Worm (Caenorhabditis elegans) whole organism, young adult: ENCODE data around the gene C33E10.10.

Experiments used
- B0019.2 ChIP-seq: fragments of 200-800 bp; sonication (Bioruptor generic); conservative IDR thresholded peaks from 2 replicates; pipeline ENCODE4 v1.3.6; 2022; ENCODE audit warnings: missing genetic modification reagents, missing genetic modification characterization, missing compliant biosample characterization
- B0336.3 ChIP-seq: fragments of 200-800 bp; sonication (Bioruptor generic); IDR thresholded peaks from 2 replicates; pipeline ENCODE4 v1.3.6; 2022; ENCODE audit warnings: missing genetic modification characterization, missing compliant biosample characterization
- C06A6.2 ChIP-seq: fragments of 200-800 bp; sonication (Bioruptor generic); conservative IDR thresholded peaks from 2 replicates; pipeline ENCODE4 v1.3.6; 2022; ENCODE audit warnings: missing genetic modification characterization, missing compliant biosample characterization
- F10E7.11 ChIP-seq: sonication (generic microtip); optimal IDR thresholded peaks from 2 replicates; lab custom pipeline; 2017; ENCODE audit warnings: mild to moderate bottlenecking, missing genetic modification characterization, moderate library complexity, missing compliant biosample characterization
- F22D6.2 ChIP-seq: sonication (generic microtip); optimal IDR thresholded peaks from 2 replicates; lab custom pipeline; 2016; ENCODE audit warnings: mild to moderate bottlenecking, missing genetic modification characterization, missing compliant biosample characterization
- F39B2.1 ChIP-seq: fragments of 200-800 bp; sonication (Bioruptor generic); IDR thresholded peaks from 2 replicates; pipeline ENCODE4 v1.3.6; 2022; ENCODE audit warnings: missing genetic modification reagents, missing genetic modification characterization, missing compliant biosample characterization
- F49E8.2 ChIP-seq: sonication (generic microtip); optimal IDR thresholded peaks from 3 replicates; lab custom pipeline; 2017; ENCODE audit warnings: missing genetic modification characterization, mild to moderate bottlenecking, missing compliant biosample characterization, antibody characterized with exemption, moderate library complexity; ENCODE audit not compliant: insufficient read depth
- F55B11.4 ChIP-seq: sonication (generic microtip); optimal IDR thresholded peaks from 2 replicates; lab custom pipeline; 2016; ENCODE audit warnings: missing compliant biosample characterization, missing genetic modification characterization, borderline replicate concordance; ENCODE audit not compliant: insufficient read depth
- Y53F4B.3 ChIP-seq: fragments of 200-800 bp; sonication (Bioruptor generic); IDR thresholded peaks from 2 replicates; pipeline ENCODE4 v1.3.6; 2022; ENCODE audit warnings: missing genetic modification reagents, missing genetic modification characterization, missing compliant biosample characterization
- Y95B8A.8 ChIP-seq: fragments of 200-800 bp; sonication (Bioruptor generic); IDR thresholded peaks from 2 replicates; pipeline ENCODE4 v1.3.6; 2022; ENCODE audit warnings: missing genetic modification reagents, missing genetic modification characterization, missing compliant biosample characterization
- attf-5 ChIP-seq: fragments of 200-800 bp; sonication (Bioruptor generic); optimal IDR thresholded peaks from 2 replicates; lab custom pipeline; 2018; ENCODE audit warnings: mild to moderate bottlenecking, missing genetic modification characterization, missing compliant biosample characterization
- cebp-1 ChIP-seq, 2 experiments: fragments of 200-800 bp in 1 of 2; sonication (Bioruptor generic) in 1 of 2; sonication (generic microtip) in 1 of 2; IDR thresholded peaks in 1 of 2; optimal IDR thresholded peaks in 1 of 2; 2 replicates each; pipeline versions ENCODE4 v1.3.6 to Lab custom; 2017 to 2022; ENCODE audit warnings: missing compliant biosample characterization in 2 of 2, missing genetic modification characterization in 2 of 2, mild to moderate bottlenecking in 1 of 2, missing genetic modification reagents in 1 of 2, moderate library complexity in 1 of 2
- ceh-100 ChIP-seq: fragments of 200-800 bp; sonication (Bioruptor generic); IDR thresholded peaks from 2 replicates; pipeline ENCODE4 v1.3.6; 2022; ENCODE audit warnings: missing genetic modification reagents, missing genetic modification characterization, missing compliant biosample characterization
- ceh-27 ChIP-seq: fragments of 200-800 bp; sonication (Bioruptor generic); optimal IDR thresholded peaks from 2 replicates; lab custom pipeline; 2018; ENCODE audit warnings: mild to moderate bottlenecking, missing genetic modification characterization, moderate library complexity, missing compliant biosample characterization
- chd-7 ChIP-seq: sonication (generic microtip); optimal IDR thresholded peaks from 2 replicates; lab custom pipeline; 2016; ENCODE audit warnings: mild to moderate bottlenecking, missing genetic modification characterization, moderate library complexity, missing compliant biosample characterization
- egl-44 ChIP-seq: fragments of 200-800 bp; sonication (Bioruptor generic); IDR thresholded peaks from 2 replicates; pipeline ENCODE4 v1.3.6; 2022; ENCODE audit warnings: missing genetic modification reagents, missing genetic modification characterization, missing compliant biosample characterization
- him-1 ChIP-seq: sonication (generic microtip); optimal IDR thresholded peaks from 2 replicates; lab custom pipeline; 2016; ENCODE audit warnings: missing genotype, missing genetic modification reagents, missing genetic modification characterization, missing compliant biosample characterization
- hmg-20 ChIP-seq: fragments of 200-800 bp; sonication (Bioruptor generic); IDR thresholded peaks from 2 replicates; pipeline ENCODE4 v1.3.6; 2022; ENCODE audit warnings: missing genetic modification reagents, missing genetic modification characterization, missing compliant biosample characterization
- hrde-1 ChIP-seq: sonication (generic microtip); optimal IDR thresholded peaks from 2 replicates; lab custom pipeline; 2016; ENCODE audit warnings: missing genetic modification characterization, mild to moderate bottlenecking, missing compliant biosample characterization, moderate library complexity, missing genotype, missing genetic modification reagents, borderline replicate concordance
- hsf-1 ChIP-seq: fragments of 200-800 bp; sonication (Bioruptor generic); IDR thresholded peaks from 2 replicates; pipeline ENCODE4 v1.3.6; 2022; ENCODE audit warnings: missing genetic modification reagents, missing genetic modification characterization, missing compliant biosample characterization
- lin-35 ChIP-seq, 3 experiments: fragments of 150-350 bp in 2 of 3; sonication (generic microtip) in 1 of 3; optimal IDR thresholded peaks; 2 replicates each; lab custom pipeline; 2014 to 2018; ENCODE audit warnings: missing biosample characterization in 3 of 3, missing genetic modification characterization in 3 of 3, missing genetic modification reagents in 3 of 3
- lin-54 ChIP-seq: fragments of 200-800 bp; sonication (Bioruptor generic); optimal IDR thresholded peaks from 2 replicates; lab custom pipeline; 2018; ENCODE audit warnings: mild to moderate bottlenecking, missing genetic modification characterization, missing compliant biosample characterization
- madf-10 ChIP-seq: sonication (generic microtip); optimal IDR thresholded peaks from 2 replicates; lab custom pipeline; 2016; ENCODE audit warnings: mild to moderate bottlenecking, missing genetic modification characterization, missing compliant biosample characterization
- madf-8 ChIP-seq: fragments of 200-800 bp; sonication (Bioruptor generic); conservative IDR thresholded peaks from 2 replicates; pipeline ENCODE4 v1.3.6; 2022; ENCODE audit warnings: missing genetic modification reagents, missing genetic modification characterization, missing compliant biosample characterization
- mcd-1 ChIP-seq: fragments of 200-800 bp; sonication (Bioruptor generic); IDR thresholded peaks from 2 replicates; pipeline ENCODE4 v1.3.6; 2022; ENCODE audit warnings: missing genetic modification reagents, missing genetic modification characterization, missing compliant biosample characterization
- mel-28 ChIP-seq: sonication (generic microtip); optimal IDR thresholded peaks from 2 replicates; lab custom pipeline; 2016; ENCODE audit warnings: borderline replicate concordance, mild to moderate bottlenecking, missing genetic modification characterization, missing compliant biosample characterization
- mxl-1 ChIP-seq: sonication (generic microtip); optimal IDR thresholded peaks from 2 replicates; lab custom pipeline; 2016; ENCODE audit warnings: missing genetic modification characterization, missing compliant biosample characterization
- nfya-1 ChIP-seq: sonication (generic microtip); optimal IDR thresholded peaks from 2 replicates; lab custom pipeline; 2017; ENCODE audit warnings: antibody characterized with exemption, missing compliant biosample characterization, missing genetic modification characterization, borderline replicate concordance; ENCODE audit not compliant: insufficient read depth
- nhr-80 ChIP-seq: sonication (generic microtip); optimal IDR thresholded peaks from 2 replicates; lab custom pipeline; 2016; ENCODE audit warnings: missing genetic modification characterization, missing compliant biosample characterization
- rpc-1 ChIP-seq, 2 experiments: fragments of 150-350 bp in 1 of 2; sonication (generic microtip) in 1 of 2; optimal IDR thresholded peaks; 2 replicates each; lab custom pipeline; 2014 to 2018; ENCODE audit warnings: missing biosample characterization in 1 of 2, missing genetic modification characterization in 1 of 2, missing genetic modification reagents in 1 of 2, missing genotype in 1 of 2
- sea-2 ChIP-seq: fragments of 200-800 bp; sonication (Bioruptor generic); IDR thresholded peaks from 2 replicates; pipeline ENCODE4 v1.3.6; 2022; ENCODE audit warnings: missing genetic modification characterization, missing compliant biosample characterization
- tbp1 ChIP-seq: fragments of 200-800 bp; sonication (Bioruptor generic); optimal IDR thresholded peaks from 2 replicates; lab custom pipeline; 2018; ENCODE audit warnings: mild to moderate bottlenecking, missing genetic modification characterization, missing compliant biosample characterization
- tlf-1 ChIP-seq: fragments of 200-800 bp; sonication (Bioruptor generic); optimal IDR thresholded peaks from 2 replicates; lab custom pipeline; 2018; ENCODE audit warnings: mild to moderate bottlenecking, missing genetic modification characterization, missing compliant biosample characterization
- unc-62 ChIP-seq: fragments of 150-350 bp; optimal IDR thresholded peaks from 2 replicates; lab custom pipeline; 2014; ENCODE audit warnings: missing biosample characterization, missing genetic modification reagents, missing genetic modification characterization
- xnd-1 ChIP-seq: sonication (generic microtip); optimal IDR thresholded peaks from 2 replicates; lab custom pipeline; 2016; ENCODE audit warnings: missing genotype, missing genetic modification reagents, missing genetic modification characterization, missing compliant biosample characterization
- zfh-2 ChIP-seq: fragments of 200-800 bp; sonication (Bioruptor generic); conservative IDR thresholded peaks from 2 replicates; pipeline ENCODE4 v1.3.6; 2022; ENCODE audit warnings: missing genetic modification reagents, missing genetic modification characterization, missing compliant biosample characterization
- ztf-18 ChIP-seq: sonication (generic microtip); optimal IDR thresholded peaks from 2 replicates; lab custom pipeline; 2016; ENCODE audit warnings: missing genotype, mild to moderate bottlenecking, missing genetic modification characterization, missing compliant biosample characterization
- ztf-25 ChIP-seq: fragments of 200-800 bp; sonication (Bioruptor generic); IDR thresholded peaks from 2 replicates; pipeline ENCODE4 v1.3.6; 2022; ENCODE audit warnings: missing genetic modification reagents, missing genetic modification characterization, missing compliant biosample characterization
- ztf-28 ChIP-seq: fragments of 200-800 bp; sonication (Bioruptor generic); IDR thresholded peaks from 2 replicates; pipeline ENCODE4 v1.3.6; 2022; ENCODE audit warnings: missing genetic modification reagents, missing genetic modification characterization, missing compliant biosample characterization

C33E10.10 gene

DNA sequence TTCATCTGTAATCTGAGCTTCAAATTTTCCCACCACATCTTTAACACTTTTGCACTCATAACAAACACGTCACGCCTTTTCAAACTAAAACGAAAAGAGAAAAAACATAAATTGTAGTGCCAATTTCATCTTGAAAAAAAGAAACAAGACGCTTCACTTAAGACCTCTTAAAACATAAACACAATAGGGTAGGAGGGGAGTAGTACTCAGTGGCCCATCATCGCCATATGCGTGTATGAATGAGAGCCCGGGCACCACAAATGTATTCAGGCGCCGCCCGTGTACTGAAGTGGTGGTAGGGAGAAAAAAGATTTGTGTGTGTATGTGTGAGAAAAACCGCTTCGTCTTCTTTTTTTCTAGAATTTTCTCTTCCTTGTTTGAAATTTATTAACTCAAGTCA, 25.4 kb upstream of the C33E10.10 start:
- no peak for TF ChIP-seq ceh-100
- TF ChIP-seq ceh-27 = peak; percentile 73

DNA sequence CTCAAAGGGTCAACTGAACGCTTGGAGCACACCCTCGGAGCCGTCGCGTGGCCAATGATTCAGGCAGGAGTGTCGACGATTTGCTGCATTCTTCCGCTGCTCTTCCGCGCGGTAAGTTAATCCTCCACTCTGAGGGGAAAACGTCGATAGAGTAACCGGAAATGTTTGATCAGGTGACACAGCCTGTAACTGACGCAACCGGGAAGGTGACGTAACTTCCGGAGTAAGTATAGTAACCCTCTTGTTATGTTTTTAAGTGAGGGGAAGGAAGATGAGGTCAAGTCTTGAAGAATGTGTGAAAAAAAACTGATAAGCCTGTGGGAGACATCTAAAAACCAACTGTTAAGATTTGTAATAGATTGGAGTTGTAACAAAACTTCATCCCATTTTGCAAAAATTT, 23.2 kb upstream of the C33E10.10 start:
- TF ChIP-seq cebp-1 (GFP tag; IDR thresholded peaks at IDR 0.05; lab: Robert Waterston, UW) (no peak), cebp-1 (tag; optimal IDR thresholded peaks at IDR 0.05; lab: Kevin White, UChicago) (no peak), zfh-2 (GFP tag; lab: Robert Waterston, UW) (0 out of 2 replicates have a peak, but pooled peaks have one; percentile 30), xnd-1 (tag; lab: Kevin White, UChicago) (no peak)
- TF ChIP-seq, all 124 proteins: peak for 1

DNA sequence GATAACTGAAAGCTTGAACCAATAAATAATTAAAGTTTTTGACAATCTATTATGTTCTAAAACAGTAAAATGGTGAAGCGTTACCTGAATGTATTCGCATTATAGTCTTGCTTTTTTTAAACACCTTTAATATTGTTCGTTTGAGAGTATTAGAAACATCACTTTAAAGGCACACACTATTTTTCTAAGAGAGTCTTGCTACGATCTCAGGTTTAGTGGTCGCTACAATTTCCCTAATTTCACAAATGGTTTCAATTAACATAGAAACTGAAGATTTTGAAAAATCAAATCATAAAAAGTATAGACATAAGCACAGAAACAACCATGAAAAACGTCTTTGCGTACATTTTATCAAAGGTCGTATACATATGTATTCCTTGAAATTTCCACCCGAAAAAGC, 18.8 kb upstream of the C33E10.10 start:
- TF ChIP-seq mel-28 (tag; lab: Kevin White, UChicago) (no peak), B0336.3 (GFP tag; lab: Robert Waterston, UW) (no peak), sea-2 (GFP tag; lab: Robert Waterston, UW) (no peak), tlf-1 (GFP tag; lab: Kevin White, UChicago) (no peak), tbp1 (no peak), unc-62 (GFP tag; lab: Kevin White, UChicago) (no peak), F55B11.4 (tag; lab: Kevin White, UChicago) (no peak), nhr-80 (no peak), egl-44 (GFP tag; lab: Robert Waterston, UW) (no peak), Y53F4B.3 (GFP tag; lab: Robert Waterston, UW) (no peak), attf-5 (GFP tag; lab: Kevin White, UChicago) (no peak), madf-10 (tag; lab: Kevin White, UChicago) (no peak), him-1 (no peak), madf-8 (GFP tag; lab: Robert Waterston, UW) (no peak), B0019.2 (GFP tag; lab: Robert Waterston, UW) (no peak), nfya-1 (tag; lab: Kevin White, UChicago) (no peak), Y95B8A.8 (no peak), chd-7 (tag; lab: Kevin White, UChicago) (no peak), hsf-1 (GFP tag; lab: Robert Waterston, UW) (no peak)

DNA sequence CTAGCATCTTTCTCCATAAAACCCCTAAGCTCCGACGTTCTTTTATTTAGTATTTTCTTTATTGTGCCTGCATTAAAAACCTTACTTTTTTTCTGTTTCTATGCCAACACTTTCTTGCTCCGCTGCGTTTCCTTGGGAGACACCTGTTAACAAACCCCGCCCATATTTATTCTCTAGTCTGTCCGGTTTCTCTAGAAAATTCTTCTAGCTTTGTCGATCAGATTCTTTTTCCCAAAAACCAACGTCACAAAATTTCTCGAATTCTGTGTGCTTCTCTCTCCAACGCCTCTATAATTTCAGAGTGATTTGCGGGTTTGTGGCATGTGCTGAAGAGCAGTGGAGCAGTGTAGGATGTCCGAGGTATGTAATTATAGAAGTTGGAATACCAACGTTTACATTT, 16.5 kb upstream of the C33E10.10 start, which contains the start of gene ptr-5:
Gene ptr-5 (plus strand): TSS at position 301 of the 400 bp plus-strand sequence.
- no peak for TF ChIP-seq sea-2 (GFP tag; lab: Robert Waterston, UW)
- no peak for TF ChIP-seq F22D6.2 (tag; lab: Kevin White, UChicago)
- TF ChIP-seq hmg-20 (GFP tag; lab: Robert Waterston, UW) = no peak
- TF ChIP-seq Y53F4B.3 (GFP tag; lab: Robert Waterston, UW) = no peak
- TF ChIP-seq ceh-27 = no peak
- no peak for TF ChIP-seq hrde-1 (tag; lab: Kevin White, UChicago)
- TF ChIP-seq lin-35 (GFP tag; optimal IDR thresholded peaks at IDR 0.05; lab: Kevin White, UChicago) = no peak
- TF ChIP-seq ztf-25 (GFP tag; lab: Robert Waterston, UW) = no peak
- TF ChIP-seq F39B2.1 (GFP tag; lab: Robert Waterston, UW) = no peak
- no peak for TF ChIP-seq ztf-18 (tag; lab: Kevin White, UChicago)
- no peak for TF ChIP-seq mxl-1
- TF ChIP-seq lin-54 (GFP tag; lab: Kevin White, UChicago) = no peak
- TF ChIP-seq egl-44 (GFP tag; lab: Robert Waterston, UW) = no peak
- TF ChIP-seq C06A6.2 (GFP tag; lab: Robert Waterston, UW) = no peak
- TF ChIP-seq F49E8.2 = no peak
- TF ChIP-seq ztf-28 (GFP tag; lab: Robert Waterston, UW) = no peak
- no peak for TF ChIP-seq rpc-1 (optimal IDR thresholded peaks at IDR 0.05; lab: Kevin White, UChicago)
- TF ChIP-seq rpc-1 (tag; optimal IDR thresholded peaks at IDR 0.05; lab: Kevin White, UChicago) = no peak
- TF ChIP-seq B0019.2 (GFP tag; lab: Robert Waterston, UW) = no peak
- no peak for TF ChIP-seq F10E7.11 (tag; lab: Kevin White, UChicago)
- no peak for TF ChIP-seq mcd-1 (GFP tag; lab: Robert Waterston, UW)
